Worm (Caenorhabditis elegans): ENCODE data around the gene F44E7.7.

DNA sequence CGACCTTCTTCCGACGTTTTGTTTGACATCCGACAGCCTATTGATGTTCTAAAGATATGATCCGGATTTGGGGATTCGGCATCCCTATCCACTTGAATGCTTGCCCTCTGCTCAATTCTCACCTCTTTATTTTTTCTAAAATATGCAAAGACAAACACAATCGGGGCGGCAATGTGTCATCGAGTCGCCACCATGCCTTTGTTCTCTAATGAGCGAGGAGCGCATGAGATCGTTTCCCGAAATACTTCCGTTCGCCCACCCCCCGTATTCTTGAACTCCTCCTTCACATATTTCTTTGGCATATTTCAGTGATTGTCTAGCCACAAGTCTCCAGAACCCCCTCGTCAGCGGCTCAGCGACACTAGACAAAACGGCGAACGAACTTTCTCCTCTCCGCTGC, 14.1 kb upstream of the F44E7.7 start, which contains the start of gene cyn-17:
- TF ChIP-seq nhr-12 (tag; optimal IDR thresholded peaks at IDR 0.05) (no peak), mep-1 (tag; optimal IDR thresholded peaks at IDR 0.05) (no peak), pha-4 (tag; optimal IDR thresholded peaks at IDR 0.05) (no peak), ztf-11 (tag; optimal IDR thresholded peaks at IDR 0.05) (no peak), lsy-2 (tag; optimal IDR thresholded peaks at IDR 0.05) (no peak), lin-13 (tag; optimal IDR thresholded peaks at IDR 0.05) (no peak), elt-1 (tag; optimal IDR thresholded peaks at IDR 0.05; ENCODE audit: borderline replicate concordance, insufficient read depth) (no peak), nhr-28 (tag; optimal IDR thresholded peaks at IDR 0.05) (no peak), unc-39 (tag; optimal IDR thresholded peaks at IDR 0.05) (no peak), zip-8 (tag; optimal IDR thresholded peaks at IDR 0.05) (no peak), blmp-1 (tag; optimal IDR thresholded peaks at IDR 0.05) (no peak), unc-62 (GFP tag; optimal IDR thresholded peaks at IDR 0.05) (no peak), snpc-4 (tag; optimal IDR thresholded peaks at IDR 0.05) (no peak), nhr-76 (tag; optimal IDR thresholded peaks at IDR 0.05) (no peak)
